Worm (Caenorhabditis elegans): ENCODE data around the gene zipt-2.3.

zipt-2.3 gene

ce11 chrII:13679775-13680320 is 35.8 kb downstream of the zipt-2.3 start:
- TF ChIP-seq sma-3 (GFP tag; optimal IDR thresholded peaks at IDR 0.05), result peak; percentile 62
- peak in 1 of 2 experiments; percentile 18 for TF ChIP-seq mdl-1 (tag; optimal IDR thresholded peaks at IDR 0.05)
- peak; percentile 46 for TF ChIP-seq nhr-25 (tag; optimal IDR thresholded peaks at IDR 0.05)
- TF ChIP-seq nhr-21 (tag; optimal IDR thresholded peaks at IDR 0.05), result peak; percentile 81
- peak; percentile 1 for TF ChIP-seq egl-27 (tag; optimal IDR thresholded peaks at IDR 0.05)
- TF ChIP-seq mab-5 (tag; optimal IDR thresholded peaks at IDR 0.05), result no peak
- TF ChIP-seq fos-1 (tag; optimal IDR thresholded peaks at IDR 0.05), result peak; percentile 28
- no peak for TF ChIP-seq Y55F3AM.14 (GFP tag; optimal IDR thresholded peaks at IDR 0.05)
- peak; percentile 95 for TF ChIP-seq blmp-1 (tag; optimal IDR thresholded peaks at IDR 0.05; ENCODE audit: insufficient read depth)
- peak; percentile 91 for TF ChIP-seq sma-9 (GFP tag; optimal IDR thresholded peaks at IDR 0.05)
- no peak for TF ChIP-seq sma-9 (tag; optimal IDR thresholded peaks at IDR 0.05)

ce11 chrII:13678555-13679119 is 37.0 kb downstream of the zipt-2.3 start:
- TF ChIP-seq alr-1 (tag; optimal IDR thresholded peaks at IDR 0.05), result no peak
- TF ChIP-seq R02D3.7 (tag; optimal IDR thresholded peaks at IDR 0.05), result no peak
- no peak for TF ChIP-seq nhr-12 (tag; optimal IDR thresholded peaks at IDR 0.05)
- TF ChIP-seq nhr-129 (tag; optimal IDR thresholded peaks at IDR 0.05), result peak; percentile 26
- TF ChIP-seq aly-2 (tag; optimal IDR thresholded peaks at IDR 0.05), result no peak
- no peak for TF ChIP-seq nhr-6 (tag; optimal IDR thresholded peaks at IDR 0.05)
- no peak for TF ChIP-seq ceh-82 (tag; optimal IDR thresholded peaks at IDR 0.05)
- TF ChIP-seq nhr-25 (tag; optimal IDR thresholded peaks at IDR 0.05), result peak; percentile 75
- no peak for TF ChIP-seq elt-3 (tag; optimal IDR thresholded peaks at IDR 0.05)
- no peak for TF ChIP-seq nhr-23 (tag; optimal IDR thresholded peaks at IDR 0.05)
- no peak for TF ChIP-seq gmeb-1 (tag; optimal IDR thresholded peaks at IDR 0.05)
- TF ChIP-seq ztf-4 (tag; optimal IDR thresholded peaks at IDR 0.05), result no peak
- TF ChIP-seq lin-13 (GFP tag; optimal IDR thresholded peaks at IDR 0.05), result no peak
- TF ChIP-seq blmp-1 (tag; optimal IDR thresholded peaks at IDR 0.05; ENCODE audit: insufficient read depth), result peak; percentile 52
- TF ChIP-seq unc-62 (GFP tag; optimal IDR thresholded peaks at IDR 0.05), result no peak
- no peak for TF ChIP-seq snpc-4 (tag; optimal IDR thresholded peaks at IDR 0.05)
- no peak for TF ChIP-seq lin-39 (tag; optimal IDR thresholded peaks at IDR 0.05)
- TF ChIP-seq nhr-11 (tag; optimal IDR thresholded peaks at IDR 0.05), result no peak
- no peak for TF ChIP-seq nhr-77 (tag; optimal IDR thresholded peaks at IDR 0.05)
- no peak for TF ChIP-seq ztf-1 (GFP tag; conservative IDR thresholded peaks at IDR 0.05)
- no peak for TF ChIP-seq ama-1 (optimal IDR thresholded peaks at IDR 0.05)
- TF ChIP-seq mdl-1 (tag; optimal IDR thresholded peaks at IDR 0.05), result no peak
- TF ChIP-seq skn-1 (tag; optimal IDR thresholded peaks at IDR 0.05), result no peak
- no peak for TF ChIP-seq C34F6.9 (tag; optimal IDR thresholded peaks at IDR 0.05)
- peak; percentile 23 for TF ChIP-seq crh-2 (tag; optimal IDR thresholded peaks at IDR 0.05)
- TF ChIP-seq ztf-11 (tag; optimal IDR thresholded peaks at IDR 0.05), result no peak
- no peak for TF ChIP-seq zag-1 (tag; optimal IDR thresholded peaks at IDR 0.05)
- no peak for TF ChIP-seq mbf-1 (tag; optimal IDR thresholded peaks at IDR 0.05)
- TF ChIP-seq sem-4 (tag; optimal IDR thresholded peaks at IDR 0.05), result no peak
- no peak for TF ChIP-seq nhr-10 (tag; optimal IDR thresholded peaks at IDR 0.05)
- peak; percentile 16 for TF ChIP-seq egl-27 (tag; optimal IDR thresholded peaks at IDR 0.05)
- peak; percentile 65 for TF ChIP-seq sma-9 (GFP tag; optimal IDR thresholded peaks at IDR 0.05)
- TF ChIP-seq sma-9 (tag; optimal IDR thresholded peaks at IDR 0.05), result peak; percentile 44
- peak in 1 of 2 experiments; percentile 12 for TF ChIP-seq lsy-2 (tag; optimal IDR thresholded peaks at IDR 0.05)
- no peak for TF ChIP-seq unc-39 (tag; optimal IDR thresholded peaks at IDR 0.05)
- peak; percentile 47 for TF ChIP-seq Y55F3AM.14 (GFP tag; optimal IDR thresholded peaks at IDR 0.05)
- no peak for TF ChIP-seq unc-55 (GFP tag; optimal IDR thresholded peaks at IDR 0.05)
- no peak for TF ChIP-seq F13H6.1 (tag; optimal IDR thresholded peaks at IDR 0.05)
- TF ChIP-seq dmd-4 (tag; optimal IDR thresholded peaks at IDR 0.05), result no peak
- peak; percentile 87 for TF ChIP-seq nhr-21 (tag; optimal IDR thresholded peaks at IDR 0.05)
- peak; percentile 9 for TF ChIP-seq fos-1 (tag; optimal IDR thresholded peaks at IDR 0.05)
- no peak for TF ChIP-seq nhr-237 (tag; optimal IDR thresholded peaks at IDR 0.05)
- no peak for TF ChIP-seq ceh-16 (tag; optimal IDR thresholded peaks at IDR 0.05)
- TF ChIP-seq mab-5 (tag; optimal IDR thresholded peaks at IDR 0.05), result no peak
- no peak for TF ChIP-seq elt-1 (tag; optimal IDR thresholded peaks at IDR 0.05)
- no peak for TF ChIP-seq ZK546.5 (tag; optimal IDR thresholded peaks at IDR 0.05)
- TF ChIP-seq sma-3 (GFP tag; optimal IDR thresholded peaks at IDR 0.05), result peak; percentile 85
- no peak for TF ChIP-seq lin-11 (tag; optimal IDR thresholded peaks at IDR 0.05)
- no peak for TF ChIP-seq peb-1 (tag; optimal IDR thresholded peaks at IDR 0.05)

All from whole organism, L2 larva.